Worm (Caenorhabditis elegans) whole organism, L1 larva: Measurements from ENCODE around the gene F49E12.10.

Source experiments
- Y116A8C.19 ChIP-seq: sonication (generic microtip); optimal IDR thresholded peaks from 2 replicates; lab custom pipeline; 2016; ENCODE audit warnings: missing compliant biosample characterization, missing genetic modification characterization, borderline replicate concordance
- aha-1 ChIP-seq: fragments of 150-350 bp; optimal IDR thresholded peaks from 2 replicates; lab custom pipeline; 2014; ENCODE audit warnings: missing biosample characterization, missing genetic modification characterization
- alr-1 ChIP-seq: fragments of 200-800 bp; sonication (Bioruptor generic); optimal IDR thresholded peaks from 2 replicates; lab custom pipeline; 2018; ENCODE audit warnings: borderline replicate concordance, mild to moderate bottlenecking, missing genetic modification characterization, missing compliant biosample characterization
- aly-2 ChIP-seq: fragments of 150-350 bp; optimal IDR thresholded peaks from 2 replicates; lab custom pipeline; 2014; ENCODE audit warnings: missing biosample characterization, missing genetic modification characterization
- blmp-1 ChIP-seq: fragments of 150-350 bp; optimal IDR thresholded peaks from 2 replicates; lab custom pipeline; 2014; ENCODE audit warnings: missing biosample characterization, missing genetic modification characterization
- ceh-63 ChIP-seq: fragments of 200-800 bp; sonication (Bioruptor generic); optimal IDR thresholded peaks from 2 replicates; lab custom pipeline; 2018; ENCODE audit warnings: mild to moderate bottlenecking, missing genetic modification characterization, missing compliant biosample characterization
- ces-1 ChIP-seq: fragments of 150-350 bp; optimal IDR thresholded peaks from 2 replicates; lab custom pipeline; 2014; ENCODE audit warnings: missing biosample characterization, missing genetic modification reagents, missing genetic modification characterization
- efl-1 ChIP-seq, 4 experiments: fragments of 150-350 bp; optimal IDR thresholded peaks in 3 of 4; peaks in 1 of 4; 1 replicate in 1 of 4; 2 replicates in 3 of 4; lab custom pipeline; 2014; ENCODE audit warnings: missing biosample characterization in 2 of 4, missing genetic modification characterization in 2 of 4, missing genetic modification reagents in 2 of 4
- elt-2 ChIP-seq: sonication (generic microtip); optimal IDR thresholded peaks from 2 replicates; lab custom pipeline; 2016; ENCODE audit warnings: missing genetic modification characterization, mild to moderate bottlenecking, inconsistent platforms, missing compliant biosample characterization, missing genetic modification reagents
- fkh-10 ChIP-seq: sonication (generic microtip); optimal IDR thresholded peaks from 2 replicates; lab custom pipeline; 2017; ENCODE audit warnings: missing biosample characterization, missing genetic modification reagents, missing genetic modification characterization
- fos-1 ChIP-seq: fragments of 150-350 bp; optimal IDR thresholded peaks from 2 replicates; lab custom pipeline; 2014; ENCODE audit warnings: missing biosample characterization, missing genetic modification characterization
- hlh-4 ChIP-seq: sonication (generic microtip); optimal IDR thresholded peaks from 2 replicates; lab custom pipeline; 2016; ENCODE audit warnings: mild to moderate bottlenecking, missing genetic modification characterization, missing compliant biosample characterization
- irx-1 ChIP-seq: sonication (generic microtip); optimal IDR thresholded peaks from 2 replicates; lab custom pipeline; 2016; ENCODE audit warnings: missing genetic modification characterization, missing compliant biosample characterization
- jun-1 ChIP-seq: fragments of 150-350 bp; optimal IDR thresholded peaks from 2 replicates; lab custom pipeline; 2014; ENCODE audit warnings: missing biosample characterization, missing genetic modification reagents, missing genetic modification characterization
- lin-14 ChIP-seq: fragments of 200-800 bp; sonication (Bioruptor generic); optimal IDR thresholded peaks from 2 replicates; lab custom pipeline; 2018; ENCODE audit warnings: mild to moderate bottlenecking, missing genetic modification characterization, moderate library complexity, missing compliant biosample characterization
- lin-15B ChIP-seq: fragments of 150-350 bp; sonication (generic microtip); optimal IDR thresholded peaks from 3 replicates; lab custom pipeline; 2014; ENCODE audit warnings: missing biosample characterization, missing genetic modification characterization
- lin-35 ChIP-seq, 2 experiments: fragments of 150-350 bp; optimal IDR thresholded peaks; 2 replicates each; lab custom pipeline; 2014; ENCODE audit warnings: missing biosample characterization in 2 of 2, missing genetic modification characterization in 2 of 2, missing genetic modification reagents in 2 of 2
- lsy-2 ChIP-seq, 2 experiments: fragments of 150-350 bp; optimal IDR thresholded peaks; 2 replicates each; lab custom pipeline; 2014; ENCODE audit warnings: missing biosample characterization in 2 of 2, missing genetic modification characterization in 2 of 2
- mdl-1 ChIP-seq, 2 experiments: fragments of 150-350 bp; optimal IDR thresholded peaks; 2 replicates each; lab custom pipeline; 2014 to 2017; ENCODE audit warnings: missing biosample characterization in 2 of 2, missing genetic modification characterization in 2 of 2, inconsistent platforms in 1 of 2
- mep-1 ChIP-seq: fragments of 150-350 bp; optimal IDR thresholded peaks from 2 replicates; lab custom pipeline; 2014; ENCODE audit warnings: missing biosample characterization, missing genetic modification characterization
- nhr-19 ChIP-seq: fragments of 200-800 bp; sonication (Bioruptor generic); conservative IDR thresholded peaks from 2 replicates; pipeline ENCODE4 v1.3.6; 2022; ENCODE audit warnings: missing genetic modification characterization, missing compliant biosample characterization
- nhr-20 ChIP-seq: sonication (generic microtip); optimal IDR thresholded peaks from 2 replicates; lab custom pipeline; 2016; ENCODE audit warnings: mild to moderate bottlenecking, missing genetic modification characterization, missing compliant biosample characterization
- nhr-237 ChIP-seq: fragments of 150-350 bp; optimal IDR thresholded peaks from 2 replicates; lab custom pipeline; 2014; ENCODE audit warnings: missing biosample characterization, missing genetic modification characterization
- nhr-28 ChIP-seq: fragments of 150-350 bp; optimal IDR thresholded peaks from 2 replicates; lab custom pipeline; 2014; ENCODE audit warnings: missing biosample characterization, missing genetic modification characterization
- nhr-47 ChIP-seq: sonication (generic microtip); optimal IDR thresholded peaks from 2 replicates; lab custom pipeline; 2016; ENCODE audit warnings: mild to moderate bottlenecking, missing genetic modification characterization, moderate library complexity, missing compliant biosample characterization
- nhr-71 ChIP-seq: sonication (generic microtip); optimal IDR thresholded peaks from 2 replicates; lab custom pipeline; 2016; ENCODE audit warnings: mild to moderate bottlenecking, missing genetic modification characterization, moderate library complexity, missing compliant biosample characterization
- nhr-77 ChIP-seq: fragments of 150-350 bp; optimal IDR thresholded peaks from 2 replicates; lab custom pipeline; 2014; ENCODE audit warnings: missing biosample characterization, missing genetic modification characterization
- nhr-85 ChIP-seq: sonication (generic microtip); peaks from one replicate; lab custom pipeline; 2016; ENCODE audit warnings: missing genetic modification characterization, inconsistent platforms, missing compliant biosample characterization
- pqm-1 ChIP-seq: sonication (generic microtip); optimal IDR thresholded peaks from 3 replicates; lab custom pipeline; 2017; ENCODE audit warnings: missing biosample characterization, missing genetic modification characterization
- snu-23 ChIP-seq: sonication (generic microtip); optimal IDR thresholded peaks from 2 replicates; lab custom pipeline; 2016; ENCODE audit warnings: missing genetic modification characterization, missing compliant biosample characterization
- sptf-1 ChIP-seq: fragments of 150-350 bp; optimal IDR thresholded peaks from 2 replicates; lab custom pipeline; 2014; ENCODE audit warnings: missing biosample characterization, missing genetic modification characterization
- swsn-7 ChIP-seq: sonication (generic microtip); optimal IDR thresholded peaks from 2 replicates; lab custom pipeline; 2016; ENCODE audit warnings: missing genetic modification characterization, missing compliant biosample characterization
- tbx-2 ChIP-seq: sonication (generic microtip); optimal IDR thresholded peaks from 2 replicates; lab custom pipeline; 2016; ENCODE audit warnings: missing genetic modification characterization, missing compliant biosample characterization
- unc-130 ChIP-seq: fragments of 150-350 bp; optimal IDR thresholded peaks from 2 replicates; lab custom pipeline; 2017; ENCODE audit warnings: missing biosample characterization, missing genetic modification characterization, inconsistent platforms
- unc-30 ChIP-seq: sonication (generic microtip); optimal IDR thresholded peaks from 2 replicates; lab custom pipeline; 2017; ENCODE audit warnings: missing biosample characterization, missing genetic modification characterization
- unc-98 ChIP-seq: fragments of 200-800 bp; sonication (Bioruptor generic); IDR thresholded peaks from 2 replicates; pipeline ENCODE4 v1.3.6; 2022; ENCODE audit warnings: missing genetic modification characterization, missing compliant biosample characterization
- xbp-1 ChIP-seq: sonication (generic microtip); optimal IDR thresholded peaks from 2 replicates; lab custom pipeline; 2016; ENCODE audit warnings: missing genetic modification characterization, missing compliant biosample characterization
- zag-1 ChIP-seq: fragments of 150-350 bp; optimal IDR thresholded peaks from 2 replicates; lab custom pipeline; 2014; ENCODE audit warnings: missing biosample characterization, missing genetic modification characterization
- zip-4 ChIP-seq: fragments of 200-800 bp; sonication (Bioruptor generic); optimal IDR thresholded peaks from 2 replicates; lab custom pipeline; 2018; ENCODE audit warnings: mild to moderate bottlenecking, missing genetic modification characterization, moderate library complexity, missing compliant biosample characterization
- ztf-4 ChIP-seq: fragments of 150-350 bp; optimal IDR thresholded peaks from 2 replicates; lab custom pipeline; 2014; ENCODE audit warnings: missing biosample characterization, missing genetic modification characterization

The F49E12.10 gene

ce11 chrII:8390751-8391150 is at the start of gene F49E12.10:
Gene F49E12.10 (plus strand): TSS chrII:8391051.
- TF ChIP-seq xbp-1 (tag; lab: Kevin White, UChicago) (no peak), unc-30 (no peak), ztf-4 (tag; lab: Kevin White, UChicago) (no peak), hlh-4 (tag; lab: Kevin White, UChicago) (no peak), nhr-28 (no peak), jun-1 (no peak), nhr-19 (GFP tag; lab: Robert Waterston, UW) (no peak), lin-15B (tag; lab: Kevin White, UChicago) (no peak), swsn-7 (tag; lab: Kevin White, UChicago) (no peak), zag-1 (no peak), fkh-10 (GFP tag; lab: Kevin White, UChicago) (no peak), alr-1 (no peak), zip-4 (no peak), snu-23 (GFP tag; lab: Kevin White, UChicago) (no peak), nhr-85 (tag; lab: Kevin White, UChicago) (no peak), nhr-71 (tag; lab: Kevin White, UChicago) (no peak), mdl-1 (tag; optimal IDR thresholded peaks at IDR 0.05; lab: Kevin White, UChicago) (no peak), lsy-2 (tag; optimal IDR thresholded peaks at IDR 0.05; lab: Kevin White, UChicago) (no peak)

- TF ChIP-seq mep-1 (tag; lab: Kevin White, UChicago) (no peak), blmp-1 (tag; lab: Kevin White, UChicago) (peak; percentile 75)
These were observed 46.0 kb upstream of the F49E12.10 start for ce11 chrII:8344803-8345202.

ce11 chrII:8345613-8346012 is 45.2 kb upstream of the F49E12.10 start:
- no peak for TF ChIP-seq efl-1 (optimal IDR thresholded peaks at IDR 0.05; lab: Kevin White, UChicago)
- TF ChIP-seq efl-1 (GFP tag; optimal IDR thresholded peaks at IDR 0.05 in 1 of 2; lab: Kevin White, UChicago): peak in 1 of 2 experiments; percentile 30
- TF ChIP-seq blmp-1 (tag; lab: Kevin White, UChicago): peak; percentile 37
- no peak for TF ChIP-seq ces-1
- no peak for TF ChIP-seq nhr-47 (tag; lab: Kevin White, UChicago)
- TF ChIP-seq, all 84 proteins: peak for 2

ce11 chrII:8346384-8346783 is 44.5 kb upstream of the F49E12.10 start, which contains the start of gene eff-1:
Gene eff-1 (plus strand): TSS chrII:8346684.
- TF ChIP-seq alr-1: no peak
- TF ChIP-seq fkh-10 (GFP tag; lab: Kevin White, UChicago): no peak
- no peak for TF ChIP-seq nhr-237 (tag; lab: Kevin White, UChicago)
- no peak for TF ChIP-seq nhr-71 (tag; lab: Kevin White, UChicago)
- TF ChIP-seq lin-35 (GFP tag; optimal IDR thresholded peaks at IDR 0.05; lab: Kevin White, UChicago): no peak
- no peak for TF ChIP-seq efl-1 (optimal IDR thresholded peaks at IDR 0.05; lab: Kevin White, UChicago)
- TF ChIP-seq efl-1 (GFP tag; optimal IDR thresholded peaks at IDR 0.05 in 1 of 2; lab: Kevin White, UChicago): peak in 1 of 2 experiments; percentile 50

ce11 chrII:8353288-8353687 is 37.6 kb upstream of the F49E12.10 start:
- TF ChIP-seq nhr-77 (tag; lab: Kevin White, UChicago) (no peak), irx-1 (tag; lab: Kevin White, UChicago) (no peak), lin-14 (GFP tag; lab: Kevin White, UChicago) (peak; percentile 32)

ce11 chrII:8354233-8354750 is 36.6 kb upstream of the F49E12.10 start, which contains the start of gene C26D10.6:
Gene C26D10.6 (minus strand): TSS chrII:8354700.
- TF ChIP-seq efl-1 (optimal IDR thresholded peaks at IDR 0.05; lab: Kevin White, UChicago) (no peak), efl-1 (GFP tag; optimal IDR thresholded peaks at IDR 0.05 in 1 of 2; lab: Kevin White, UChicago) (peak in 1 of 2 experiments; percentile 48), lin-14 (GFP tag; lab: Kevin White, UChicago) (peak; percentile 32), fkh-10 (GFP tag; lab: Kevin White, UChicago) (peak; percentile 11), fos-1 (no peak)

- TF ChIP-seq tbx-2 (no peak), aha-1 (tag; lab: Kevin White, UChicago) (no peak), ceh-63 (GFP tag; lab: Kevin White, UChicago) (no peak), mdl-1 (tag; optimal IDR thresholded peaks at IDR 0.05; lab: Kevin White, UChicago) (no peak), pqm-1 (no peak), unc-98 (GFP tag; lab: Robert Waterston, UW) (no peak), sptf-1 (no peak), nhr-71 (tag; lab: Kevin White, UChicago) (no peak), aly-2 (tag; lab: Kevin White, UChicago) (no peak), Y116A8C.19 (tag; lab: Kevin White, UChicago) (no peak), lsy-2 (tag; optimal IDR thresholded peaks at IDR 0.05; lab: Kevin White, UChicago) (no peak), unc-130 (no peak), nhr-20 (tag; lab: Kevin White, UChicago) (no peak), elt-2 (tag; lab: Kevin White, UChicago) (no peak)
These were observed 32.4 kb upstream of the F49E12.10 start for ce11 chrII:8358466-8358865.
